Fruit fly (Drosophila melanogaster): ENCODE measurements around the gene CG14926.

DNA sequence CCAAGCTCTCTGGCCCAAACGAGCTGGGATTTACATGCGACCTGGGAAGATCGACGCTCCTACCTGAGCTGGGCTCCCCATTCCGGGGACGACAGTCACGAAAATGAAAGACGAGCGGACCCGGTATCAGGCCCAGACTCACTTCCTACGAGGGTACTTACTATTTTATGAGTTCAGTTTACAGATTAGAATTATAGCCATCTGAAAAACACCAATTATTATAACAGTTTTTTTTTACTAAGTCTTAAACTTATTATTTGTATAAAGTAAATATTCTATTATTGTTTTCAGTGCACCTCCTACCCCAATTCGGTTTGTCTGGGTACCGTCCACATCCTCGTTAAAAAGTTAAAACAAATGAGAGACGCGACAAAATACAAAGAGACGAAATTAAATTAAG, 16.7 kb downstream of the CG14926 start:
- TF ChIP-seq Jarid2 (GFP tag; optimal IDR thresholded peaks at IDR 0.05), result no peak
- no peak for TF ChIP-seq bab2 (GFP tag; optimal IDR thresholded peaks at IDR 0.05)
- no peak for TF ChIP-seq sisA (GFP tag; IDR thresholded peaks at IDR 0.05)
- no peak for TF ChIP-seq CG18764 (GFP tag; optimal IDR thresholded peaks at IDR 0.05)
